Worm (Caenorhabditis elegans): ENCODE data around the gene his-16.

his-16 gene

DNA sequence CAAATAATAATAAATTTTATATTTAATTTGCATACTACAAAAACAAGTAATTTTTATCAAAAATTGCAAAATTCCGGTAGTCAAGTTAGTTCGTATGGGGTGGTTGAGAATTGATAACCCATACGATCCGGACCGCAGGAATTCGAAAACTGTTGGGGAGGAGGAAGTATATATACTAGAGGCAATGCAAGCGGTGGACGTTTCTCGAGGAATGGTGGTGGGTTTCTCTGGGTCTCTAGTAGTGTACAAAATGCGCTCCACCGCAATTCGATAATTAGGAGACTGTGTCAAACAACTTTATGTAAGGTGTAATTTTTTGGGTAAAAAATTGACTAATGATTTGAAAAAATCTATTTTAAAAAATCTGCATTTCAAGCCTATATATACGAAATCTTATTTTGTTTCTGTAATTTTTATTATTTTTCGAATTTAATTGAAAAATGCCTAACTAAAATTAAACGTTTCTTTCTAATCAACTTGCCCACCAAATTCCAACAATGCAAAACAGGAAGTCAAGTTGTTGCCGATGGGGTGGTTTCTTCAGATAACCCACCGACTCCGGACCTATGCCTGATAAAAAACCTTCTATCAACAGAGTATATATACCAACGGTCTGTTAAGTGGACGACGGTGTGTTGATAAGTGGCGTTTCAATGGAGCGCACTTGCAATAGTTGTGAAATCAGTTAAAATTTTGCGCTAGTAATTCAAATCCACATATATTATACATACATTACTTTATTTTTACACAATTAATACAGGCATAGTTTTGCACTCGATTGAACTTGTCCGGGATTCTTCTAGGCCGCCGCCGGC, 16.6 kb upstream of the his-16 start (continued):
- TF ChIP-seq nfya-1 (tag; optimal IDR thresholded peaks at IDR 0.05) (peak; percentile 80), unc-86 (tag; optimal IDR thresholded peaks at IDR 0.05) (peak; percentile 72), rnt-1 (tag; optimal IDR thresholded peaks at IDR 0.05) (peak; percentile 89), tbx-7 (tag; optimal IDR thresholded peaks at IDR 0.05) (peak; percentile 33), che-1 (tag; optimal IDR thresholded peaks at IDR 0.05) (peak; percentile 82), T23F11.4 (GFP tag; optimal IDR thresholded peaks at IDR 0.05) (peak; percentile 83), hlh-15 (tag; optimal IDR thresholded peaks at IDR 0.05) (peak; percentile 67), lin-11 (tag; optimal IDR thresholded peaks at IDR 0.05) (peak; percentile 68), C08G9.2 (tag; optimal IDR thresholded peaks at IDR 0.05) (peak; percentile 61), pag-3 (tag; optimal IDR thresholded peaks at IDR 0.05; ENCODE audit: borderline replicate concordance) (no peak), fkh-10 (GFP tag; optimal IDR thresholded peaks at IDR 0.05) (no peak), hlh-13 (GFP tag; optimal IDR thresholded peaks at IDR 0.05) (peak; percentile 84), ahr-1 (tag; optimal IDR thresholded peaks at IDR 0.05) (peak; percentile 66), ztf-16 (tag; optimal IDR thresholded peaks at IDR 0.05) (peak; percentile 65), ceh-6 (GFP tag; optimal IDR thresholded peaks at IDR 0.05) (peak; percentile 58), sdc-2 (tag; optimal IDR thresholded peaks at IDR 0.05) (peak; percentile 32), madf-2 (tag; optimal IDR thresholded peaks at IDR 0.05) (peak; percentile 83), nhr-232 (tag; optimal IDR thresholded peaks at IDR 0.05) (peak; percentile 52), gmeb-2 (tag; optimal IDR thresholded peaks at IDR 0.05) (peak; percentile 72), pax-1 (tag; optimal IDR thresholded peaks at IDR 0.05) (peak; percentile 60), ceh-34 (tag; optimal IDR thresholded peaks at IDR 0.05) (peak; percentile 65), pha-4 (tag; optimal IDR thresholded peaks at IDR 0.05) (no peak), pros-1 (tag; optimal IDR thresholded peaks at IDR 0.05) (peak; percentile 28)

DNA sequence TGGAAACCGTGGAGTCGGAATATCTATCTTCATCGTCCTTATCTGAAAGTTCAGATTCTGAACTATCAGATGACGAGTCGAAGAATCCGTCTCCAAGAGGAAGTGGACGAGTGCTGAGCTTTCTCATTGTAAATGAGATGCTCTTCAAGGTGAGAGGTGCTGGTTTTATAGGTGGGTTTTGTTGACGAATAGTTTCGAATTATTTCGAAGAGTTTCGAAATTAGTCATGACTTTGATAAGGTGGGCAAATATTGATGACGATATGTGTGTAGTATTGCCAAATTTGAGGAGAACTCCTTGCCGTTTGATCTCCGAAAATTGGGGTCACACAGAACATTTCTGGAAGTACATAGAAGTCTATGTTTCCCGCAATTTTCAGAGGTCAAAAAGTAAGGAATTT, 15.6 kb upstream of the his-16 start, which contains the start of gene F08G2.5:
TSS of gene F08G2.5 (minus strand) at position 127 of the 400 bp plus-strand sequence.
- no peak for TF ChIP-seq rnt-1 (tag; optimal IDR thresholded peaks at IDR 0.05)
- no peak for TF ChIP-seq ceh-48 (tag; optimal IDR thresholded peaks at IDR 0.05)
- no peak for TF ChIP-seq F13H6.1 (tag; optimal IDR thresholded peaks at IDR 0.05)
- no peak for TF ChIP-seq nfya-1 (tag; optimal IDR thresholded peaks at IDR 0.05)
- TF ChIP-seq sox-2 (GFP tag; IDR thresholded peaks at IDR 0.05) = no peak
- TF ChIP-seq pha-2 (tag; optimal IDR thresholded peaks at IDR 0.05) = no peak
- no peak for TF ChIP-seq nhr-232 (tag; optimal IDR thresholded peaks at IDR 0.05)
- no peak for TF ChIP-seq sdc-2 (tag; optimal IDR thresholded peaks at IDR 0.05)
- TF ChIP-seq ceh-31 (tag; optimal IDR thresholded peaks at IDR 0.05) = no peak
- TF ChIP-seq ceh-6 (GFP tag; optimal IDR thresholded peaks at IDR 0.05) = no peak
- no peak for TF ChIP-seq fax-1 (tag; optimal IDR thresholded peaks at IDR 0.05)
- TF ChIP-seq ceh-30 (tag; optimal IDR thresholded peaks at IDR 0.05) = no peak
- TF ChIP-seq zip-5 (tag; optimal IDR thresholded peaks at IDR 0.05) = no peak
- TF ChIP-seq che-1 (tag; optimal IDR thresholded peaks at IDR 0.05) = no peak
- TF ChIP-seq unc-42 (tag; optimal IDR thresholded peaks at IDR 0.05) = no peak
- TF ChIP-seq ceh-14 (tag; optimal IDR thresholded peaks at IDR 0.05) = no peak
- TF ChIP-seq lim-6 (tag; optimal IDR thresholded peaks at IDR 0.05) = no peak

DNA sequence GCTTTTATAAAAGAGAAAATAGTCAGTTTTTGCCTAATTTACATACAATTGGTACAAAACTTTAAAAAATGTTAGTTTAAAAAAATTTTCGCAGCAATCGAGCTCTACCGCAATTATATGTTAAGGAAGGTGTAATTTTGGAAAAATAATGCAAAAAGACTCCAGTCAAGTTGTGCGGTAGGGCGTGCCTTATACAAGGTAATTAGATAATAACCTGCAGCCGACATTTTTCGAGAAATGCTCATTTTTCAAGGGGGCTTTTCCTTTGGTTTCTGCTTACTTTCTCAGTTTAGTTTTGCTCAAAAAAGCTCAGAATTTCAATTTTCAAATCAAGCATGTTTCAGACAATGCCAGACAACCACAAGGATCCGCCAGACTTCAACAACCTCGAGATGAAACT, 12.3 kb upstream of the his-16 start, which contains the start of gene F08G2.4:
TSS of gene F08G2.4 (plus strand) at position 348 of the 400 bp plus-strand sequence.
- no peak for TF ChIP-seq ets-4 (tag; optimal IDR thresholded peaks at IDR 0.05)
- TF ChIP-seq ttx-3 (tag; optimal IDR thresholded peaks at IDR 0.05) = no peak
- no peak for TF ChIP-seq dmd-4 (tag; optimal IDR thresholded peaks at IDR 0.05; ENCODE audit: borderline replicate concordance)
- no peak for TF ChIP-seq hlh-30 (tag; optimal IDR thresholded peaks at IDR 0.05; ENCODE audit: insufficient read depth)
- no peak for TF ChIP-seq pag-3 (tag; optimal IDR thresholded peaks at IDR 0.05; ENCODE audit: borderline replicate concordance)
- TF ChIP-seq ztf-16 (tag; optimal IDR thresholded peaks at IDR 0.05) = no peak
- TF ChIP-seq ceh-31 (tag; optimal IDR thresholded peaks at IDR 0.05) = no peak
- TF ChIP-seq elt-2 (tag; optimal IDR thresholded peaks at IDR 0.05) = no peak
- TF ChIP-seq tbx-2 (tag; optimal IDR thresholded peaks at IDR 0.05) = no peak
- TF ChIP-seq nhr-11 (tag; optimal IDR thresholded peaks at IDR 0.05) = no peak
- TF ChIP-seq T23F11.4 (GFP tag; optimal IDR thresholded peaks at IDR 0.05) = no peak
- no peak for TF ChIP-seq pha-2 (tag; optimal IDR thresholded peaks at IDR 0.05)
- TF ChIP-seq C08G9.2 (tag; optimal IDR thresholded peaks at IDR 0.05) = no peak
- TF ChIP-seq dve-1 (tag; optimal IDR thresholded peaks at IDR 0.05) = no peak
- TF ChIP-seq fkh-6 (tag; optimal IDR thresholded peaks at IDR 0.05) = no peak
- TF ChIP-seq ceh-48 (tag; optimal IDR thresholded peaks at IDR 0.05) = no peak
- TF ChIP-seq ceh-30 (tag; optimal IDR thresholded peaks at IDR 0.05) = no peak
- TF ChIP-seq fax-1 (tag; optimal IDR thresholded peaks at IDR 0.05) = no peak
- no peak for TF ChIP-seq unc-55 (GFP tag; optimal IDR thresholded peaks at IDR 0.05)

Measured in whole organism, late embryonic.